Worm (Caenorhabditis elegans) whole organism, early embryonic: ENCODE data around the gene clec-6.

ENCODE experiments used
- B0310.2 ChIP-seq: sonication (generic microtip); optimal IDR thresholded peaks from 2 replicates; lab custom pipeline; 2016; ENCODE audit warnings: mild to moderate bottlenecking, missing genetic modification characterization, missing compliant biosample characterization
- F13C5.2 ChIP-seq: sonication (generic microtip); optimal IDR thresholded peaks from 2 replicates; lab custom pipeline; 2017; ENCODE audit warnings: mild to moderate bottlenecking, missing genetic modification characterization, inconsistent platforms, missing compliant biosample characterization
- aly-1 ChIP-seq: sonication (generic microtip); optimal IDR thresholded peaks from 2 replicates; lab custom pipeline; 2016; ENCODE audit warnings: missing genetic modification characterization, missing compliant biosample characterization
- ama-1 ChIP-seq: fragments of 150-350 bp; optimal IDR thresholded peaks from 2 replicates; lab custom pipeline; 2014
- ceh-13 ChIP-seq: fragments of 200-800 bp; sonication (Bioruptor generic); optimal IDR thresholded peaks from 2 replicates; lab custom pipeline; 2018; ENCODE audit warnings: mild to moderate bottlenecking, missing genetic modification characterization, missing compliant biosample characterization
- ceh-36 ChIP-seq: sonication (generic microtip); optimal IDR thresholded peaks from 2 replicates; lab custom pipeline; 2016; ENCODE audit warnings: missing genetic modification characterization, inconsistent platforms, missing compliant biosample characterization
- ets-7 ChIP-seq: sonication (generic microtip); optimal IDR thresholded peaks from 2 replicates; lab custom pipeline; 2016; ENCODE audit warnings: missing genotype, missing genetic modification characterization, missing compliant biosample characterization
- flt-1 ChIP-seq: fragments of 200-800 bp; sonication (Bioruptor generic); IDR thresholded peaks from 2 replicates; pipeline ENCODE4 v1.3.6; 2022; ENCODE audit warnings: missing genetic modification characterization, missing compliant biosample characterization
- hmbx-1 ChIP-seq: sonication (generic microtip); optimal IDR thresholded peaks from 2 replicates; lab custom pipeline; 2016; ENCODE audit warnings: mild to moderate bottlenecking, missing genetic modification characterization, missing compliant biosample characterization
- hmg-4 ChIP-seq: fragments of 200-800 bp; sonication (Bioruptor generic); optimal IDR thresholded peaks from 2 replicates; lab custom pipeline; 2018; ENCODE audit warnings: mild to moderate bottlenecking, missing genetic modification characterization, missing compliant biosample characterization
- hnd-1 ChIP-seq: sonication (generic microtip); optimal IDR thresholded peaks from 2 replicates; lab custom pipeline; 2016; ENCODE audit warnings: missing genetic modification characterization, missing compliant biosample characterization
- pes-1 ChIP-seq: fragments of 200-800 bp; sonication (Bioruptor generic); IDR thresholded peaks from 2 replicates; pipeline ENCODE4 v1.3.6; 2022; ENCODE audit warnings: missing genetic modification reagents, missing genetic modification characterization, missing compliant biosample characterization
- scrt-1 ChIP-seq: fragments of 200-800 bp; sonication (Bioruptor generic); IDR thresholded peaks from 2 replicates; pipeline ENCODE4 v1.3.6; 2022; ENCODE audit warnings: missing genetic modification characterization, missing compliant biosample characterization
- sea-1 ChIP-seq: fragments of 200-800 bp; sonication (Bioruptor generic); conservative IDR thresholded peaks from 2 replicates; pipeline ENCODE4 v1.3.6; 2022; ENCODE audit warnings: missing genetic modification characterization, missing compliant biosample characterization
- tbx-11 ChIP-seq: fragments of 200-800 bp; sonication (Bioruptor generic); IDR thresholded peaks from 2 replicates; pipeline ENCODE4 v1.3.6; 2022; ENCODE audit warnings: missing genetic modification characterization, missing compliant biosample characterization
- tbx-37 ChIP-seq: fragments of 200-800 bp; sonication (Bioruptor generic); conservative IDR thresholded peaks from 2 replicates; pipeline ENCODE4 v1.3.6; 2022; ENCODE audit warnings: missing genetic modification reagents, missing genetic modification characterization, missing compliant biosample characterization
- tra-4 ChIP-seq: sonication (generic microtip); optimal IDR thresholded peaks from 2 replicates; lab custom pipeline; 2017; ENCODE audit warnings: missing genetic modification characterization, missing compliant biosample characterization

Gene clec-6

DNA sequence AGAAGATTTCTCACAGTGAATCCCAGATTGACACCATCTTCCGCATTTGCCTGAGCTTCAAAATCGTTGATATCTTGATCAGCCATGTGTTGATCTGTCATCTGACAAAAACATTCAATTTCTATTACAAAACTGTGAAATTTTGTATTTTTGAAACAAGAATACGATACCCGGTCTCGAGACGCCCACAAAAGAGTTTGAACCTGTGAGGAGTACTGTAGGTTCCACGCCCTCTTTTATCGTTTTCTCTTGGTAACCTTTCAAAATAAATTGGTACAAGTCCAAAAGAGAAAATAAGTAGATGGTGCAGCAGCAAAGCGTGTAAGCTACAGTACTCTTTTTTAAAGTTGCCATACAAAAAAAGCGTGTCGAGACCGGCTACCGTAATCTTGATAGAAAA, 22.7 kb upstream of the clec-6 start, which contains the start of gene F26F4.12:
Gene F26F4.12 (minus strand): TSS at position 101 of the 400 bp plus-strand sequence.
- TF ChIP-seq ceh-36: no peak
- no peak for TF ChIP-seq pes-1 (GFP tag; lab: Robert Waterston, UW)
- TF ChIP-seq hmbx-1 (tag; lab: Kevin White, UChicago): no peak
- TF ChIP-seq hmg-4 (GFP tag; lab: Kevin White, UChicago): no peak
- no peak for TF ChIP-seq tbx-37 (GFP tag; lab: Robert Waterston, UW)
- TF ChIP-seq ceh-13 (GFP tag; lab: Kevin White, UChicago): no peak
- TF ChIP-seq scrt-1 (GFP tag; lab: Robert Waterston, UW): no peak
- no peak for TF ChIP-seq tra-4 (tag; lab: Kevin White, UChicago)
- TF ChIP-seq flt-1: no peak
- TF ChIP-seq ama-1 (lab: Kevin White, UChicago): no peak
- no peak for TF ChIP-seq tbx-11 (GFP tag; lab: Robert Waterston, UW)
- no peak for TF ChIP-seq F13C5.2 (tag; lab: Kevin White, UChicago)
- no peak for TF ChIP-seq sea-1 (GFP tag; lab: Robert Waterston, UW)
- TF ChIP-seq aly-1: no peak

DNA sequence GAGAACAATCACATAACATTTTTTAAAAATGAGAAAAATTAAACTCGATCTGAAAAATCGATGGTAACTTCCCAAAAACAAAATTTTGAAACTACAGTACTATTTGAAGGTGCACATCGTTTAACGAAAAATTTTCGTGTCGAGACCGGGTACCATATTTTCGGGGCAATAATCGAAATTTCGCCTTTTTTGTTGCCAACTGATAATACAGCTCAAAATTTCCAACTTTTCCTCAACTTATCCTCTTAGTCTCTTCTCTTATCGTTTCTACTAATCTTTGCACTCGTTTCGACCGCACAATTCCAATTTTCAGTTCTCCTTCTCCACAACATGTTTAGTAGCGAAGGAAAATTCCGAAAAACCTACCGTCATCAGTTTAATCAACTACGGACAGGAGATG, 19.7 kb upstream of the clec-6 start, which contains the start of gene rom-1:
Gene rom-1 (plus strand): TSS at position 301 of the 400 bp plus-strand sequence.
- no peak for TF ChIP-seq B0310.2 (tag; lab: Kevin White, UChicago)
- TF ChIP-seq tbx-11 (GFP tag; lab: Robert Waterston, UW): no peak
- TF ChIP-seq ceh-13 (GFP tag; lab: Kevin White, UChicago): no peak
- TF ChIP-seq tra-4 (tag; lab: Kevin White, UChicago): no peak
- TF ChIP-seq hmbx-1 (tag; lab: Kevin White, UChicago): no peak
- no peak for TF ChIP-seq aly-1
- no peak for TF ChIP-seq tbx-37 (GFP tag; lab: Robert Waterston, UW)
- TF ChIP-seq ama-1 (lab: Kevin White, UChicago): no peak
- TF ChIP-seq hnd-1 (tag; lab: Kevin White, UChicago): no peak
- no peak for TF ChIP-seq hmg-4 (GFP tag; lab: Kevin White, UChicago)
- TF ChIP-seq sea-1 (GFP tag; lab: Robert Waterston, UW): no peak

DNA sequence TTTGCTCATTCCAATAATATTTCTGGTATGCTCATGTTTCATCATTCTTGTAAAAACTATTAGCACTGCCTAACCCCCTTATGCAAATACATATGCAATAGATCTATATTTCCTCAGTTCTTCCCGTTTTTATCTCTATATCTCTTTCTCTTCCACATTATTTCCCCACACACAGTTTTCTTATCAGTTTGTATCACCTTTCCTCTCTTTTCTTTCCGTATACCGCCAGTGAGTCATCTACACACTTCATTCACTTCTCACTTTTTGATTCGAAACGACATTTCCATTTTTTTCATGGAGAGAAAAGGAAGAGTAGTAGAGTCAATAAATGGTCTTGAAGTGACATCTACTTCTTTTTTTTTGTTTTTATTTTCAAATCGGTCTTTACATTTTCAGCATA, 19.1 kb upstream of the clec-6 start:
- TF ChIP-seq ceh-13 (GFP tag; lab: Kevin White, UChicago) (no peak), ama-1 (lab: Kevin White, UChicago) (no peak), sea-1 (GFP tag; lab: Robert Waterston, UW) (no peak), F13C5.2 (tag; lab: Kevin White, UChicago) (no peak), pes-1 (GFP tag; lab: Robert Waterston, UW) (no peak), tbx-11 (GFP tag; lab: Robert Waterston, UW) (no peak), tra-4 (tag; lab: Kevin White, UChicago) (no peak), hmg-4 (GFP tag; lab: Kevin White, UChicago) (no peak), flt-1 (no peak)

- TF ChIP-seq tbx-37 (GFP tag; lab: Robert Waterston, UW): 0 out of 2 replicates have a peak, but pooled peaks have one; percentile 12
- no peak for TF ChIP-seq ceh-36
- peak; percentile 18 for TF ChIP-seq ceh-13 (GFP tag; lab: Kevin White, UChicago)
- 0 out of 2 replicates have a peak, but pooled peaks have one; percentile 40 for TF ChIP-seq pes-1 (GFP tag; lab: Robert Waterston, UW)
- TF ChIP-seq hmg-4 (GFP tag; lab: Kevin White, UChicago): peak; percentile 25
- TF ChIP-seq ets-7: peak; percentile 41
Measured at ce11 chrIII:4905405-4905804, 18.2 kb upstream of the clec-6 start, which contains the start of gene F26F4.8. Gene F26F4.8 (minus strand): TSS chrIII:4905473.

- no peak for TF ChIP-seq F13C5.2 (tag; lab: Kevin White, UChicago)
- no peak for TF ChIP-seq hmg-4 (GFP tag; lab: Kevin White, UChicago)
- no peak for TF ChIP-seq ceh-13 (GFP tag; lab: Kevin White, UChicago)
Measured at ce11 chrIII:4903784-4904183, 16.5 kb upstream of the clec-6 start, which contains the start of gene kbp-2. Gene kbp-2 (minus strand): TSS chrIII:4903884.

ce11 chrIII:4900260-4900659, 13.0 kb upstream of the clec-6 start, which contains the start of gene tag-340:
Gene tag-340 (plus strand): TSS chrIII:4900508.
- TF ChIP-seq ceh-36: no peak
- no peak for TF ChIP-seq scrt-1 (GFP tag; lab: Robert Waterston, UW)
- no peak for TF ChIP-seq ama-1 (lab: Kevin White, UChicago)
- TF ChIP-seq B0310.2 (tag; lab: Kevin White, UChicago): no peak
- no peak for TF ChIP-seq aly-1
- no peak for TF ChIP-seq tra-4 (tag; lab: Kevin White, UChicago)
- no peak for TF ChIP-seq hmbx-1 (tag; lab: Kevin White, UChicago)
- TF ChIP-seq tbx-37 (GFP tag; lab: Robert Waterston, UW): no peak
- TF ChIP-seq hnd-1 (tag; lab: Kevin White, UChicago): no peak
- no peak for TF ChIP-seq ceh-13 (GFP tag; lab: Kevin White, UChicago)
- no peak for TF ChIP-seq flt-1
- no peak for TF ChIP-seq sea-1 (GFP tag; lab: Robert Waterston, UW)
- no peak for TF ChIP-seq pes-1 (GFP tag; lab: Robert Waterston, UW)
- TF ChIP-seq hmg-4 (GFP tag; lab: Kevin White, UChicago): no peak
- no peak for TF ChIP-seq F13C5.2 (tag; lab: Kevin White, UChicago)
- no peak for TF ChIP-seq tbx-11 (GFP tag; lab: Robert Waterston, UW)
- no peak for TF ChIP-seq ets-7

ce11 chrIII:4899728-4900127, 12.5 kb upstream of the clec-6 start:
- TF ChIP-seq ets-7 (peak; percentile 5), tbx-11 (GFP tag; lab: Robert Waterston, UW) (no peak), ceh-36 (no peak), ceh-13 (GFP tag; lab: Kevin White, UChicago) (no peak), tra-4 (tag; lab: Kevin White, UChicago) (no peak), F13C5.2 (tag; lab: Kevin White, UChicago) (peak; percentile 87), ama-1 (lab: Kevin White, UChicago) (no peak), flt-1 (no peak), B0310.2 (tag; lab: Kevin White, UChicago) (peak; percentile 19), hnd-1 (tag; lab: Kevin White, UChicago) (no peak), hmg-4 (GFP tag; lab: Kevin White, UChicago) (peak; percentile 91), sea-1 (GFP tag; lab: Robert Waterston, UW) (0 out of 2 replicates have a peak, but pooled peaks have one; percentile 14), tbx-37 (GFP tag; lab: Robert Waterston, UW) (no peak), pes-1 (GFP tag; lab: Robert Waterston, UW) (no peak), aly-1 (no peak), scrt-1 (GFP tag; lab: Robert Waterston, UW) (peak; percentile 55; the same call in 1 of the 2 replicates), hmbx-1 (tag; lab: Kevin White, UChicago) (no peak)
